Fruit fly (Drosophila melanogaster) whole organism, larva: Measurements from ENCODE around the gene CG1273.

Source experiments
- noc ChIP-seq: fragments of 200-800 bp; sonication (Bioruptor generic); optimal IDR thresholded peaks from 3 replicates; lab custom pipeline; 2019; ENCODE audit warnings: missing biosample characterization, mild to moderate bottlenecking, missing genetic modification characterization, moderate library complexity

Gene CG1273

dm6 chr3L:4267403-4267802 is 3.9 kb downstream of the CG1273 start, which contains the start of gene CG33764:
CG33764 (minus strand) TSS chr3L:4267503.
- no peak for TF ChIP-seq noc

- no peak for TF ChIP-seq noc
Measured at dm6 chr3L:4269208-4269607, 5.7 kb downstream of the CG1273 start.

dm6 chr3L:4269920-4270319 is 6.4 kb downstream of the CG1273 start:
- peak; percentile 90 for TF ChIP-seq noc

dm6 chr3L:4270949-4271827 is 7.7 kb downstream of the CG1273 start:
- TF ChIP-seq noc = no peak

dm6 chr3L:4272167-4272773 is 8.8 kb downstream of the CG1273 start:
- no peak for TF ChIP-seq noc

- TF ChIP-seq noc = no peak
Measured at dm6 chr3L:4277796-4278195, 14.3 kb downstream of the CG1273 start, which contains the start of gene Ctl1. Ctl1 (plus strand) TSS chr3L:4277962.

- TF ChIP-seq noc = no peak
Measured at dm6 chr3L:4282627-4283026, 19.1 kb downstream of the CG1273 start, which contains the start of gene CG11583. CG11583 (minus strand) TSS chr3L:4282817.

- no peak for TF ChIP-seq noc
Measured at dm6 chr3L:4283428-4284089, 20.0 kb downstream of the CG1273 start, which contains the start of the genes srw and CG1316. srw (minus strand) TSS chr3L:4283478. CG1316 (plus strand) TSS chr3L:4283851.

- no peak for TF ChIP-seq noc
Measured at dm6 chr3L:4286784-4287183, 23.3 kb downstream of the CG1273 start, which contains the start of gene TfIIEbeta. TfIIEbeta (plus strand) TSS chr3L:4287038.

- peak; percentile 75 for TF ChIP-seq noc
Measured at dm6 chr3L:4288591-4289056, 25.1 kb downstream of the CG1273 start, which contains the start of gene Hexo1. Hexo1 (plus strand) TSS chr3L:4288641.

dm6 chr3L:4292120-4292697 is 28.7 kb downstream of the CG1273 start, which contains the start of the genes CG15012 and Fdx2:
CG15012 (minus strand) TSS chr3L:4292246.
Fdx2 (plus strand) TSS chr3L:4292482.
- TF ChIP-seq noc = peak; percentile 26

- no peak for TF ChIP-seq noc
Measured at dm6 chr3L:4293304-4293703, 29.8 kb downstream of the CG1273 start.

dm6 chr3L:4293711-4294110 is 30.2 kb downstream of the CG1273 start:
- TF ChIP-seq noc = peak; percentile 28

dm6 chr3L:4296760-4297159 is 33.2 kb downstream of the CG1273 start:
- TF ChIP-seq noc = no peak

- no peak for TF ChIP-seq noc
Measured at dm6 chr3L:4302088-4302487, 38.6 kb downstream of the CG1273 start.

- no peak for TF ChIP-seq noc
Measured at dm6 chr3L:4304244-4304959, 40.9 kb downstream of the CG1273 start.
